Fruit fly (Drosophila melanogaster): ENCODE results near the gene CG16812.
"Not testable (repeated sequence)": the region's sequence is repeated elsewhere in the genome, so short reads cannot be mapped to it uniquely, and the experiment has no call there.

DNA sequence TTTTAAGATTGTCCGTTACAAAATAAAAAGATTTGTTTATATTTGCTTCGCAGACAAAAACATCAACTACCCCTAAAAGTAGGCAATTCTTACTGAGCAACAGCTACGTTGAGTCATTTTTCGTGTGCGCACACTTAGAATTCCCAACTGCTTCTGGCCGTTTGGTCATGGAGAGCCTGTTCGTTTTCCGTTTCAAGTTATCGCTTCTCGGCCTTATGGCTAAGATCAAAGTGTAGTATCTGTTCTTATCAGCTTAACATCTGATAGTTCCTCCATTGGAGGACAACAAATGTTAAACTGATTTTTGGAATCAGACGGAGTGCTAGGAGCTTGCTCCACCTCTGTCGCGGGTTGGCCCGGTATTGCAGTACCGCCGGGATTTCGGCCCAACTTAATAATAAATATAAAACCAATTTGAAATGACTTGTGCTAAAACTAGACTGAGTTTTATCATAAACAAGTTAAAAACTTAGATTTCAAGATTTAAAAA is 6.7 kb upstream of the CG16812 start:
- TF ChIP-seq bab1 (GFP tag; optimal IDR thresholded peaks at IDR 0.05) (peak; percentile 41), CG12768 (GFP tag; optimal IDR thresholded peaks at IDR 0.05) (peak; percentile 55), Crg-1 (GFP tag; optimal IDR thresholded peaks at IDR 0.05) (peak; percentile 30), pad (GFP tag; optimal IDR thresholded peaks at IDR 0.05) (peak; percentile 44), kay (GFP tag; ENCODE audit: borderline replicate concordance) (peak; percentile 98), CG7101 (tag; optimal IDR thresholded peaks at IDR 0.05) (peak; percentile 49), tj (GFP tag; optimal IDR thresholded peaks at IDR 0.05) (peak; percentile 71)
- TF ChIP-seq Clk (GFP tag; optimal IDR thresholded peaks at IDR 0.05); CG14711 (tag; optimal IDR thresholded peaks at IDR 0.05); CG33017 (tag; optimal IDR thresholded peaks at IDR 0.05); CG7045 (GFP tag; optimal IDR thresholded peaks at IDR 0.05); CG5204 (GFP tag; optimal IDR thresholded peaks at IDR 0.05); ovo (GFP tag; optimal IDR thresholded peaks at IDR 0.05): not testable (repeated sequence)
